Fruit fly (Drosophila melanogaster): Measurements from ENCODE around the gene alpha-Est6.

dm6 chr3R:7572237-7572636 lies 43.7 kb upstream of the alpha-Est6 start:
- TF ChIP-seq Dll (optimal IDR thresholded peaks at IDR 0.05) (no peak), pan (optimal IDR thresholded peaks at IDR 0.05) (no peak), EcR (GFP tag; optimal IDR thresholded peaks at IDR 0.05) (no peak), psq (optimal IDR thresholded peaks at IDR 0.05) (no peak), CG8478 (optimal IDR thresholded peaks at IDR 0.05) (no peak), usp (GFP tag; optimal IDR thresholded peaks at IDR 0.05) (no peak)
